Fruit fly (Drosophila melanogaster) whole organism, wandering third instar larva: ENCODE measurements around the gene CPT2.

Experiments used
- OdsH ChIP-seq: fragments of 200-800 bp; sonication (Bioruptor generic); optimal IDR thresholded peaks from 2 replicates; lab custom pipeline; 2016; ENCODE audit warnings: missing biosample characterization, mild to moderate bottlenecking, missing genetic modification characterization
- foxo ChIP-seq, 2 experiments: fragments of 200-800 bp; sonication (Bioruptor generic); optimal IDR thresholded peaks; 2 replicates in 1 of 2; 3 replicates in 1 of 2; lab custom pipeline; 2016 to 2017; ENCODE audit warnings: missing biosample characterization in 2 of 2, missing genetic modification characterization in 2 of 2

CPT2 gene

DNA sequence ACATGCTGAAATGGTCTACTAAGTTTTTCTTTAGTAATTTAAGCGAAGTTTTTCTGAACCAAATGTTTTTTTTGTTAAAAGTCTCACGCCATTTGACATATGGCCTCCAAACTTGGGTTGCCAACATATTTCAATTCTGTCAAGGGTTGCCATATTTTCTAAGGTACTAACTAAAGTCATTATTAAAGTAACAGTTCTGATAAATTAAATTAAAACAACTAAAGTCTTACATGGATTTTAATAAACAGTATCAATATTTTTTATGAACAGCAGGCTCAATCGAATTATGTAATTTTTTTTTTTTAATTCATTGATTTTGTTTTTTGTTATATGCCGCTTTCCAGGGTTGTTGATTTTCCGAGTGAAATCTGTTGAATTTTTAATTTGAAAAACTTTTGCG lies 45.6 kb downstream of the CPT2 start, which contains the start of gene aly:
aly (minus strand) TSS at position 101 of the 400 bp plus-strand sequence.
- no peak for TF ChIP-seq foxo (GFP tag; optimal IDR thresholded peaks at IDR 0.05; lab: Kevin White, UChicago)
- TF ChIP-seq OdsH (GFP tag; lab: Kevin White, UChicago), result no peak
